Fruit fly (Drosophila melanogaster): ENCODE measurements around the gene LanA.
A peak's percentile ranks its signal among the peaks of the same experiment; 100 is the strongest.

The LanA gene

dm6 chr3L:6157327-6158032 lies 60.3 kb downstream of the LanA start, which contains the start of gene CG13297 (continued):
- no peak for TF ChIP-seq CG6791 (GFP tag; IDR thresholded peaks at IDR 0.05; ENCODE audit: partially characterized antibody)
- TF ChIP-seq pzg (GFP tag; optimal IDR thresholded peaks at IDR 0.05) = no peak
- no peak for TF ChIP-seq nom (GFP tag; optimal IDR thresholded peaks at IDR 0.05)
- TF ChIP-seq CG18599 (GFP tag; optimal IDR thresholded peaks at IDR 0.05) = peak; percentile 37
- no peak; the same call in 1 of the 2 replicates for TF ChIP-seq Rx (GFP tag; IDR thresholded peaks at IDR 0.05)
- no peak for TF ChIP-seq TFAM (GFP tag; optimal IDR thresholded peaks at IDR 0.05)
- TF ChIP-seq CG7786 (GFP tag; optimal IDR thresholded peaks at IDR 0.05) = no peak
- TF ChIP-seq disco-r (GFP tag; optimal IDR thresholded peaks at IDR 0.05) = no peak
- TF ChIP-seq BEAF-32 (GFP tag; optimal IDR thresholded peaks at IDR 0.05) = no peak
- no peak for TF ChIP-seq maf-S (GFP tag; optimal IDR thresholded peaks at IDR 0.05)
- TF ChIP-seq unc-4 (GFP tag; IDR thresholded peaks at IDR 0.05; ENCODE audit: partially characterized antibody) = no peak
- TF ChIP-seq Sin3A (optimal IDR thresholded peaks at IDR 0.05) = no peak
- TF ChIP-seq E2f1 (GFP tag; IDR thresholded peaks at IDR 0.05) = peak; percentile 44; the same call in 1 of the 2 replicates
- TF ChIP-seq klu (GFP tag; IDR thresholded peaks at IDR 0.05) = no peak
- no peak for TF ChIP-seq CG4282 (GFP tag; optimal IDR thresholded peaks at IDR 0.05)
- TF ChIP-seq sd (tag; optimal IDR thresholded peaks at IDR 0.05) = peak; percentile 5
- no peak for TF ChIP-seq CG4854 (GFP tag; optimal IDR thresholded peaks at IDR 0.05)
- no peak for TF ChIP-seq CG4617 (GFP tag; optimal IDR thresholded peaks at IDR 0.05; ENCODE audit: borderline replicate concordance)
- no peak for TF ChIP-seq CG15696 (tag; optimal IDR thresholded peaks at IDR 0.05)
- TF ChIP-seq CG9876 (GFP tag; optimal IDR thresholded peaks at IDR 0.05) = no peak
- TF ChIP-seq bbx (GFP tag; IDR thresholded peaks at IDR 0.05; ENCODE audit: partially characterized antibody) = no peak
- peak; percentile 80 for TF ChIP-seq D19A (tag; optimal IDR thresholded peaks at IDR 0.05)
- no peak for TF ChIP-seq amos (GFP tag; IDR thresholded peaks at IDR 0.05; ENCODE audit: partially characterized antibody)
- no peak for TF ChIP-seq Antp (GFP tag; optimal IDR thresholded peaks at IDR 0.05)
- no peak for TF ChIP-seq tll (GFP tag; optimal IDR thresholded peaks at IDR 0.05)
- TF ChIP-seq CG4360 (GFP tag; IDR thresholded peaks at IDR 0.05) = no peak
- TF ChIP-seq Oli (tag; optimal IDR thresholded peaks at IDR 0.05) = peak; percentile 76
- peak; percentile 86 for TF ChIP-seq CG11504 (tag; optimal IDR thresholded peaks at IDR 0.05)
- no peak for TF ChIP-seq H2.0 (GFP tag; IDR thresholded peaks at IDR 0.05)
- TF ChIP-seq Abd-B (GFP tag; optimal IDR thresholded peaks at IDR 0.05) = peak; percentile 53
- no peak for TF ChIP-seq Side (GFP tag; optimal IDR thresholded peaks at IDR 0.05)
- no peak for TF ChIP-seq CG17186 (GFP tag; optimal IDR thresholded peaks at IDR 0.05)
- TF ChIP-seq CG3163 (GFP tag; optimal IDR thresholded peaks at IDR 0.05) = no peak
- no peak for TF ChIP-seq hkb (optimal IDR thresholded peaks at IDR 0.05)
- peak; percentile 65; the same call in 1 of the 2 replicates for TF ChIP-seq hkb (GFP tag; IDR thresholded peaks at IDR 0.05)
- TF ChIP-seq cwo (GFP tag; optimal IDR thresholded peaks at IDR 0.05) = no peak
- no peak for TF ChIP-seq Doc2 (GFP tag; IDR thresholded peaks at IDR 0.05)
- peak; percentile 35 for TF ChIP-seq Fer3 (tag; optimal IDR thresholded peaks at IDR 0.05)
- TF ChIP-seq fd64A (GFP tag; optimal IDR thresholded peaks at IDR 0.05) = no peak
- peak; percentile 57; the same call in 2 of the 3 replicates for TF ChIP-seq dysf (GFP tag; IDR thresholded peaks at IDR 0.05)
- TF ChIP-seq CG11456 (GFP tag; IDR thresholded peaks at IDR 0.05) = no peak
- peak; percentile 0 for TF ChIP-seq CG12155 (GFP tag; optimal IDR thresholded peaks at IDR 0.05)
- TF ChIP-seq CG32532 (GFP tag; IDR thresholded peaks at IDR 0.05) = no peak
- TF ChIP-seq ap (GFP tag; IDR thresholded peaks at IDR 0.05) = 0 out of 2 replicates have a peak, but pooled peaks have one; percentile 14
- TF ChIP-seq sim (GFP tag; IDR thresholded peaks at IDR 0.05) = no peak
- 0 out of 2 replicates have a peak, but pooled peaks have one; percentile 40 for TF ChIP-seq Awh (GFP tag; IDR thresholded peaks at IDR 0.05)
- TF ChIP-seq MTF-1 (GFP tag; optimal IDR thresholded peaks at IDR 0.05; ENCODE audit: borderline replicate concordance) = no peak
- TF ChIP-seq pho (GFP tag; optimal IDR thresholded peaks at IDR 0.05) = no peak
- no peak for TF ChIP-seq Nf-YB (GFP tag; optimal IDR thresholded peaks at IDR 0.05)
